Worm (Caenorhabditis elegans) whole organism, L1 larva: Measurements from ENCODE around the gene srz-95.

Source experiments
- C16A3.4 ChIP-seq: fragments of 150-350 bp; optimal IDR thresholded peaks from 2 replicates; lab custom pipeline; 2014; ENCODE audit warnings: missing biosample characterization, missing genetic modification characterization
- Y116A8C.19 ChIP-seq: sonication (generic microtip); optimal IDR thresholded peaks from 2 replicates; lab custom pipeline; 2016; ENCODE audit warnings: missing compliant biosample characterization, missing genetic modification characterization, borderline replicate concordance
- aly-2 ChIP-seq: fragments of 150-350 bp; optimal IDR thresholded peaks from 2 replicates; lab custom pipeline; 2014; ENCODE audit warnings: missing biosample characterization, missing genetic modification characterization
- ceh-8 ChIP-seq: fragments of 200-800 bp; sonication (Bioruptor generic); optimal IDR thresholded peaks from 2 replicates; lab custom pipeline; 2018; ENCODE audit warnings: mild to moderate bottlenecking, missing genetic modification characterization, moderate library complexity, missing compliant biosample characterization
- ceh-82 ChIP-seq, 3 experiments: fragments of 150-350 bp in 1 of 3; sonication (generic microtip) in 2 of 3; optimal IDR thresholded peaks; 2 replicates each; lab custom pipeline; 2014 to 2017; ENCODE audit warnings: missing biosample characterization in 3 of 3, missing genetic modification characterization in 3 of 3
- ceh-88 ChIP-seq: fragments of 200-800 bp; sonication (Bioruptor generic); IDR thresholded peaks from 2 replicates; pipeline ENCODE4 v1.3.6; 2022; ENCODE audit warnings: missing genetic modification characterization, missing compliant biosample characterization
- ces-1 ChIP-seq: fragments of 150-350 bp; optimal IDR thresholded peaks from 2 replicates; lab custom pipeline; 2014; ENCODE audit warnings: missing biosample characterization, missing genetic modification reagents, missing genetic modification characterization
- dpl-1 ChIP-seq, 3 experiments: fragments of 150-350 bp in 2 of 3; sonication (generic microtip) in 1 of 3; optimal IDR thresholded peaks; 2 replicates each; lab custom pipeline; 2014 to 2017; ENCODE audit warnings: missing biosample characterization in 3 of 3, missing genetic modification characterization in 3 of 3, missing genetic modification reagents in 3 of 3
- dsc-1 ChIP-seq: sonication (generic microtip); optimal IDR thresholded peaks from 2 replicates; lab custom pipeline; 2016; ENCODE audit warnings: mild to moderate bottlenecking, missing genetic modification characterization, missing compliant biosample characterization
- efl-1 ChIP-seq, 4 experiments: fragments of 150-350 bp; optimal IDR thresholded peaks in 3 of 4; peaks in 1 of 4; 1 replicate in 1 of 4; 2 replicates in 3 of 4; lab custom pipeline; 2014; ENCODE audit warnings: missing biosample characterization in 2 of 4, missing genetic modification characterization in 2 of 4, missing genetic modification reagents in 2 of 4
- egl-13 ChIP-seq: sonication (generic microtip); optimal IDR thresholded peaks from 2 replicates; lab custom pipeline; 2016; ENCODE audit warnings: missing genotype, missing genetic modification reagents, missing genetic modification characterization, missing compliant biosample characterization
- elt-2 ChIP-seq: sonication (generic microtip); optimal IDR thresholded peaks from 2 replicates; lab custom pipeline; 2016; ENCODE audit warnings: missing genetic modification characterization, mild to moderate bottlenecking, inconsistent platforms, missing compliant biosample characterization, missing genetic modification reagents
- ets-5 ChIP-seq: fragments of 200-800 bp; sonication (Bioruptor generic); IDR thresholded peaks from 2 replicates; pipeline ENCODE4 v1.3.6; 2022; ENCODE audit warnings: missing genetic modification characterization, missing compliant biosample characterization
- fkh-4 ChIP-seq: sonication (generic microtip); optimal IDR thresholded peaks from 2 replicates; lab custom pipeline; 2016; ENCODE audit warnings: missing compliant biosample characterization, missing genetic modification characterization, borderline replicate concordance
- fkh-8 ChIP-seq: sonication (generic microtip); optimal IDR thresholded peaks from 2 replicates; lab custom pipeline; 2016; ENCODE audit warnings: mild to moderate bottlenecking, missing genetic modification characterization, missing compliant biosample characterization
- fos-1 ChIP-seq: fragments of 150-350 bp; optimal IDR thresholded peaks from 2 replicates; lab custom pipeline; 2014; ENCODE audit warnings: missing biosample characterization, missing genetic modification characterization
- grh-1 ChIP-seq: fragments of 200-800 bp; sonication (Bioruptor generic); IDR thresholded peaks from 2 replicates; pipeline ENCODE4 v1.3.6; 2022; ENCODE audit warnings: missing genetic modification reagents, missing genetic modification characterization, missing compliant biosample characterization
- hlh-4 ChIP-seq: sonication (generic microtip); optimal IDR thresholded peaks from 2 replicates; lab custom pipeline; 2016; ENCODE audit warnings: mild to moderate bottlenecking, missing genetic modification characterization, missing compliant biosample characterization
- irx-1 ChIP-seq: sonication (generic microtip); optimal IDR thresholded peaks from 2 replicates; lab custom pipeline; 2016; ENCODE audit warnings: missing genetic modification characterization, missing compliant biosample characterization
- isw-1 ChIP-seq: fragments of 200-800 bp; sonication (Bioruptor generic); IDR thresholded peaks from 2 replicates; pipeline ENCODE4 v1.3.6; 2022; ENCODE audit warnings: missing genetic modification characterization, missing compliant biosample characterization
- lin-35 ChIP-seq, 2 experiments: fragments of 150-350 bp; optimal IDR thresholded peaks; 2 replicates each; lab custom pipeline; 2014; ENCODE audit warnings: missing biosample characterization in 2 of 2, missing genetic modification characterization in 2 of 2, missing genetic modification reagents in 2 of 2
- lin-39 ChIP-seq: fragments of 150-350 bp; optimal IDR thresholded peaks from 2 replicates; lab custom pipeline; 2014; ENCODE audit warnings: missing biosample characterization, missing genetic modification reagents, missing genetic modification characterization
- mab-9 ChIP-seq: fragments of 200-800 bp; sonication (Bioruptor generic); IDR thresholded peaks from 2 replicates; pipeline ENCODE4 v1.3.6; 2022; ENCODE audit warnings: missing genetic modification reagents, missing genetic modification characterization, missing compliant biosample characterization
- mef-2 ChIP-seq: fragments of 150-350 bp; optimal IDR thresholded peaks from 2 replicates; lab custom pipeline; 2014; ENCODE audit warnings: missing biosample characterization, missing genetic modification characterization
- nhr-11 ChIP-seq: fragments of 150-350 bp; optimal IDR thresholded peaks from 2 replicates; lab custom pipeline; 2014; ENCODE audit warnings: missing biosample characterization, missing genetic modification characterization
- nhr-12 ChIP-seq: sonication (generic microtip); optimal IDR thresholded peaks from 2 replicates; lab custom pipeline; 2017; ENCODE audit warnings: missing biosample characterization, missing genetic modification characterization
- nhr-19 ChIP-seq: fragments of 200-800 bp; sonication (Bioruptor generic); conservative IDR thresholded peaks from 2 replicates; pipeline ENCODE4 v1.3.6; 2022; ENCODE audit warnings: missing genetic modification characterization, missing compliant biosample characterization
- nhr-20 ChIP-seq: sonication (generic microtip); optimal IDR thresholded peaks from 2 replicates; lab custom pipeline; 2016; ENCODE audit warnings: mild to moderate bottlenecking, missing genetic modification characterization, missing compliant biosample characterization
- nhr-71 ChIP-seq: sonication (generic microtip); optimal IDR thresholded peaks from 2 replicates; lab custom pipeline; 2016; ENCODE audit warnings: mild to moderate bottlenecking, missing genetic modification characterization, moderate library complexity, missing compliant biosample characterization
- nhr-76 ChIP-seq: sonication (generic microtip); optimal IDR thresholded peaks from 2 replicates; lab custom pipeline; 2017; ENCODE audit warnings: missing biosample characterization, missing genetic modification characterization
- nhr-77 ChIP-seq: fragments of 150-350 bp; optimal IDR thresholded peaks from 2 replicates; lab custom pipeline; 2014; ENCODE audit warnings: missing biosample characterization, missing genetic modification characterization
- nhr-85 ChIP-seq: sonication (generic microtip); peaks from one replicate; lab custom pipeline; 2016; ENCODE audit warnings: missing genetic modification characterization, inconsistent platforms, missing compliant biosample characterization
- pag-3 ChIP-seq: sonication (generic microtip); optimal IDR thresholded peaks from 2 replicates; lab custom pipeline; 2017; ENCODE audit warnings: missing genetic modification characterization, mild to moderate bottlenecking, missing compliant biosample characterization, antibody characterized with exemption, borderline replicate concordance; ENCODE audit not compliant: insufficient read depth
- pax-3 ChIP-seq: fragments of 200-800 bp; sonication (Bioruptor generic); optimal IDR thresholded peaks from 2 replicates; lab custom pipeline; 2018; ENCODE audit warnings: mild to moderate bottlenecking, missing genetic modification characterization, moderate library complexity, missing compliant biosample characterization
- rnt-1 ChIP-seq: sonication (generic microtip); optimal IDR thresholded peaks from 2 replicates; lab custom pipeline; 2016; ENCODE audit warnings: mild to moderate bottlenecking, missing genetic modification characterization, moderate library complexity, missing compliant biosample characterization
- snpc-4 ChIP-seq: fragments of 150-350 bp; optimal IDR thresholded peaks from 2 replicates; lab custom pipeline; 2014; ENCODE audit warnings: missing biosample characterization, missing genetic modification characterization
- snu-23 ChIP-seq: sonication (generic microtip); optimal IDR thresholded peaks from 2 replicates; lab custom pipeline; 2016; ENCODE audit warnings: missing genetic modification characterization, missing compliant biosample characterization
- sox-4 ChIP-seq: sonication (generic microtip); optimal IDR thresholded peaks from 2 replicates; lab custom pipeline; 2016; ENCODE audit warnings: missing genetic modification characterization, missing compliant biosample characterization
- swsn-7 ChIP-seq: sonication (generic microtip); optimal IDR thresholded peaks from 2 replicates; lab custom pipeline; 2016; ENCODE audit warnings: missing genetic modification characterization, missing compliant biosample characterization
- tbx-2 ChIP-seq: sonication (generic microtip); optimal IDR thresholded peaks from 2 replicates; lab custom pipeline; 2016; ENCODE audit warnings: missing genetic modification characterization, missing compliant biosample characterization
- tlp-1 ChIP-seq: fragments of 150-350 bp; optimal IDR thresholded peaks from 2 replicates; lab custom pipeline; 2014; ENCODE audit warnings: missing biosample characterization, missing genetic modification characterization
- unc-130 ChIP-seq: fragments of 150-350 bp; optimal IDR thresholded peaks from 2 replicates; lab custom pipeline; 2017; ENCODE audit warnings: missing biosample characterization, missing genetic modification characterization, inconsistent platforms
- unc-30 ChIP-seq: sonication (generic microtip); optimal IDR thresholded peaks from 2 replicates; lab custom pipeline; 2017; ENCODE audit warnings: missing biosample characterization, missing genetic modification characterization
- unc-86 ChIP-seq: sonication (generic microtip); optimal IDR thresholded peaks from 2 replicates; lab custom pipeline; 2016; ENCODE audit warnings: missing genetic modification characterization, missing compliant biosample characterization
- unc-98 ChIP-seq: fragments of 200-800 bp; sonication (Bioruptor generic); IDR thresholded peaks from 2 replicates; pipeline ENCODE4 v1.3.6; 2022; ENCODE audit warnings: missing genetic modification characterization, missing compliant biosample characterization
- vab-15 ChIP-seq: sonication (generic microtip); optimal IDR thresholded peaks from 2 replicates; lab custom pipeline; 2017; ENCODE audit warnings: missing genotype, mild to moderate bottlenecking, missing genetic modification characterization, missing compliant biosample characterization
- zip-4 ChIP-seq: fragments of 200-800 bp; sonication (Bioruptor generic); optimal IDR thresholded peaks from 2 replicates; lab custom pipeline; 2018; ENCODE audit warnings: mild to moderate bottlenecking, missing genetic modification characterization, moderate library complexity, missing compliant biosample characterization
- ztf-11 ChIP-seq, 2 experiments: sonication (generic microtip); optimal IDR thresholded peaks; 2 replicates each; lab custom pipeline; 2016 to 2017; ENCODE audit warnings: missing genetic modification characterization in 2 of 2, missing biosample characterization in 1 of 2, missing compliant biosample characterization in 1 of 2

Gene srz-95

DNA sequence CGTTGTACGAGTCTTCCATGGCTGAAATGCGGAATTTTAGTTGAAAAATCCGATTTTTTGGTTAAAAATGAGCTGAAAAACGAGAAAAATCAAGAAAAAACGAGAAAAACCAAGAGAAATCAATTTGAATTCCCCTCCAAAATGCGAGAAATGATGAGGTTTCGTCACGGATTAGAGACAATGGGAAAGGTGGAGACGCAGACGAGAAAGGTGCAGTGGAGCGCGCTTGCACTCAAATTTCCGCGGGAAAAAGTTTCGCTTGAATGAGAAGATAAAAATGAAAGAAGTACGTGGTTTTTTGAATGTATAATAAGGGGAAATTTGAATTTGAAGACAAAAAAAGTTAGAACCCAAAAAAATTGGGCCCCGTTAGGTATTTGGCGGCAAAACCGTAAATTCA, 26.2 kb upstream of the srz-95 start, which contains the start of gene efl-1 (continued):
- TF ChIP-seq nhr-76 (no peak), snu-23 (peak; percentile 97), hlh-4 (no peak), ceh-82 (tag; optimal IDR thresholded peaks at IDR 0.05; lab: Kevin White, UChicago) (peak; percentile 80 to 96 (median 94)), tbx-2 (tag; lab: Kevin White, UChicago) (peak; percentile 94), lin-39 (peak; percentile 82), ztf-11 (tag; optimal IDR thresholded peaks at IDR 0.05; lab: Kevin White, UChicago) (peak in 1 of 2 experiments; percentile 68), egl-13 (tag; lab: Kevin White, UChicago) (peak; percentile 90), ces-1 (GFP tag; lab: Kevin White, UChicago) (no peak), efl-1 (optimal IDR thresholded peaks at IDR 0.05; lab: Kevin White, UChicago) (peak; percentile 97 to 100), efl-1 (GFP tag; optimal IDR thresholded peaks at IDR 0.05 in 1 of 2; lab: Kevin White, UChicago) (peak in 1 of 2 experiments; percentile 100), mef-2 (tag; lab: Kevin White, UChicago) (peak; percentile 64), unc-130 (tag; lab: Kevin White, UChicago) (peak; percentile 79), tlp-1 (tag; lab: Kevin White, UChicago) (no peak), nhr-12 (tag; lab: Kevin White, UChicago) (no peak), dsc-1 (tag; lab: Kevin White, UChicago) (peak; percentile 96), unc-86 (tag; lab: Kevin White, UChicago) (peak; percentile 92), isw-1 (GFP tag; lab: Robert Waterston, UW) (peak; percentile 90), zip-4 (GFP tag; lab: Kevin White, UChicago) (peak; percentile 88), vab-15 (peak; percentile 51), mab-9 (GFP tag; lab: Robert Waterston, UW) (peak; percentile 84), fos-1 (tag; lab: Kevin White, UChicago) (peak; percentile 93), fkh-4 (tag; lab: Kevin White, UChicago) (peak; percentile 68), nhr-85 (peak; percentile 95), snpc-4 (tag; lab: Kevin White, UChicago) (peak; percentile 95), lin-35 (GFP tag; optimal IDR thresholded peaks at IDR 0.05; lab: Kevin White, UChicago) (peak; percentile 100), nhr-71 (peak; percentile 97), sox-4 (tag; lab: Kevin White, UChicago) (peak; percentile 82), pax-3 (tag; lab: Kevin White, UChicago) (peak; percentile 87), dpl-1 (GFP tag; optimal IDR thresholded peaks at IDR 0.05; lab: Kevin White, UChicago) (peak; percentile 100), rnt-1 (peak; percentile 97), nhr-77 (tag; lab: Kevin White, UChicago) (peak; percentile 92), unc-30 (tag; lab: Kevin White, UChicago) (no peak), ceh-88 (GFP tag; lab: Robert Waterston, UW) (peak; percentile 75), C16A3.4 (tag; lab: Kevin White, UChicago) (peak; percentile 85), irx-1 (peak; percentile 91), unc-98 (GFP tag; lab: Robert Waterston, UW) (peak; percentile 77), pag-3 (tag; lab: Kevin White, UChicago) (no peak), ets-5 (GFP tag; lab: Robert Waterston, UW) (no peak), nhr-11 (tag; lab: Kevin White, UChicago) (peak; percentile 77), ceh-8 (GFP tag; lab: Kevin White, UChicago) (peak; percentile 89), nhr-20 (peak; percentile 96), nhr-19 (GFP tag; lab: Robert Waterston, UW) (peak; percentile 94), fkh-8 (tag; lab: Kevin White, UChicago) (peak; percentile 91), grh-1 (GFP tag; lab: Robert Waterston, UW) (peak; percentile 83), elt-2 (tag; lab: Kevin White, UChicago) (peak; percentile 78), Y116A8C.19 (tag; lab: Kevin White, UChicago) (no peak), aly-2 (tag; lab: Kevin White, UChicago) (peak; percentile 77), swsn-7 (peak; percentile 96)
